Worm (Caenorhabditis elegans) whole organism, late embryonic: ENCODE data around the gene fbxa-83.

Source experiments
- ceh-9 ChIP-seq: sonication (generic microtip); optimal IDR thresholded peaks from 2 replicates; lab custom pipeline; 2016; ENCODE audit warnings: mild to moderate bottlenecking, missing genetic modification characterization, inconsistent platforms, missing compliant biosample characterization
- elt-4 ChIP-seq: sonication (generic microtip); optimal IDR thresholded peaks from 2 replicates; lab custom pipeline; 2016; ENCODE audit warnings: missing genetic modification characterization, missing compliant biosample characterization
- madf-2 ChIP-seq: sonication (generic microtip); optimal IDR thresholded peaks from 2 replicates; lab custom pipeline; 2017; ENCODE audit warnings: missing genetic modification characterization, missing compliant biosample characterization
- ttx-3 ChIP-seq: sonication (generic microtip); optimal IDR thresholded peaks from 2 replicates; lab custom pipeline; 2016; ENCODE audit warnings: missing genetic modification reagents, missing genetic modification characterization, missing compliant biosample characterization

- TF ChIP-seq madf-2, result no peak
- no peak for TF ChIP-seq elt-4 (tag; lab: Kevin White, UChicago)
- no peak for TF ChIP-seq ceh-9
- no peak for TF ChIP-seq ttx-3 (tag; lab: Kevin White, UChicago)
These were observed 8.2 kb upstream of the fbxa-83 start, which contains the start of gene Y67A10A.3 for ce11 chrIV:14334359-14334758.
